Fruit fly (Drosophila melanogaster): Measurements from ENCODE around the gene CG34140.

- TF ChIP-seq grau (tag; optimal IDR thresholded peaks at IDR 0.05) (no peak), pita (GFP tag; optimal IDR thresholded peaks at IDR 0.05) (no peak), ttk (GFP tag; IDR thresholded peaks at IDR 0.05) (no peak), Deaf1 (tag; optimal IDR thresholded peaks at IDR 0.05) (peak; percentile 35), zfh1 (GFP tag; IDR thresholded peaks at IDR 0.05) (no peak), ham (GFP tag; IDR thresholded peaks at IDR 0.05) (no peak), trh (GFP tag; optimal IDR thresholded peaks at IDR 0.05) (no peak), CG9727 (GFP tag; optimal IDR thresholded peaks at IDR 0.05) (no peak), gcm2 (GFP tag; optimal IDR thresholded peaks at IDR 0.05) (no peak)
These were observed 4.5 kb downstream of the CG34140 start, which contains the start of gene CG13875 for dm6 chr3L:179490-180261.

Data from whole organism, embryonic.